Worm (Caenorhabditis elegans) whole organism, mixed stage, embryonic: ENCODE results near the gene nmgp-1.
A peak's percentile ranks its signal among the peaks of the same experiment; 100 is the strongest.

Experiments used
- M03D4.4 ChIP-seq: sonication (generic microtip); optimal IDR thresholded peaks from 2 replicates; lab custom pipeline; 2017; ENCODE audit warnings: mild to moderate bottlenecking, missing genetic modification characterization, missing compliant biosample characterization
- ceh-39 ChIP-seq: fragments of 150-350 bp; optimal IDR thresholded peaks from 2 replicates; lab custom pipeline; 2014; ENCODE audit warnings: missing biosample characterization, missing genetic modification characterization
- elt-1 ChIP-seq: sonication (generic microtip); optimal IDR thresholded peaks from 2 replicates; lab custom pipeline; 2017; ENCODE audit warnings: missing genetic modification characterization, mild to moderate bottlenecking, missing compliant biosample characterization, antibody characterized with exemption, moderate library complexity, borderline replicate concordance; ENCODE audit not compliant: insufficient read depth
- lin-13 ChIP-seq: fragments of 150-350 bp; optimal IDR thresholded peaks from 2 replicates; lab custom pipeline; 2014; ENCODE audit warnings: missing biosample characterization, missing genetic modification characterization
- nhr-237 ChIP-seq: fragments of 150-350 bp; optimal IDR thresholded peaks from 2 replicates; lab custom pipeline; 2014; ENCODE audit warnings: missing biosample characterization, missing genetic modification characterization
- nhr-28 ChIP-seq: fragments of 150-350 bp; optimal IDR thresholded peaks from 2 replicates; lab custom pipeline; 2014; ENCODE audit warnings: missing biosample characterization, missing genetic modification characterization
- pha-4 ChIP-seq: fragments of 150-350 bp; optimal IDR thresholded peaks from 2 replicates; lab custom pipeline; 2018; ENCODE audit warnings: missing biosample characterization, missing genetic modification reagents, missing genetic modification characterization
- sem-2 ChIP-seq: fragments of 200-800 bp; sonication (Bioruptor generic); optimal IDR thresholded peaks from 2 replicates; lab custom pipeline; 2018; ENCODE audit warnings: mild to moderate bottlenecking, missing genetic modification characterization, missing compliant biosample characterization
- snpc-4 ChIP-seq: fragments of 150-350 bp; optimal IDR thresholded peaks from 2 replicates; lab custom pipeline; 2014; ENCODE audit warnings: missing biosample characterization, missing genetic modification characterization
- unc-39 ChIP-seq: fragments of 150-350 bp; optimal IDR thresholded peaks from 2 replicates; lab custom pipeline; 2014; ENCODE audit warnings: missing biosample characterization, missing genetic modification characterization
- unc-62 ChIP-seq: fragments of 150-350 bp; optimal IDR thresholded peaks from 2 replicates; lab custom pipeline; 2014; ENCODE audit warnings: missing biosample characterization, missing genetic modification reagents, missing genetic modification characterization
- ztf-11 ChIP-seq: fragments of 150-350 bp; optimal IDR thresholded peaks from 2 replicates; lab custom pipeline; 2014; ENCODE audit warnings: missing biosample characterization, missing genetic modification characterization

- TF ChIP-seq nhr-28 (tag; lab: Kevin White, UChicago) (no peak), pha-4 (no peak), unc-39 (tag; lab: Kevin White, UChicago) (no peak), lin-13 (tag; lab: Kevin White, UChicago) (no peak), unc-62 (GFP tag; lab: Kevin White, UChicago) (peak; percentile 31), nhr-237 (tag; lab: Kevin White, UChicago) (no peak), snpc-4 (tag; lab: Kevin White, UChicago) (no peak), elt-1 (tag; lab: Kevin White, UChicago) (no peak), M03D4.4 (tag; lab: Kevin White, UChicago) (no peak), sem-2 (GFP tag; lab: Kevin White, UChicago) (no peak), ztf-11 (tag; lab: Kevin White, UChicago) (no peak), ceh-39 (no peak)
Observed at ce11 chrII:6303209-6303740, 42.6 kb downstream of the nmgp-1 start, which contains the start of gene C29F5.1.
